Fruit fly (Drosophila melanogaster): ENCODE results near the gene CG13606.
A peak's percentile ranks its signal among the peaks of the same experiment; 100 is the strongest.

The CG13606 gene

DNA sequence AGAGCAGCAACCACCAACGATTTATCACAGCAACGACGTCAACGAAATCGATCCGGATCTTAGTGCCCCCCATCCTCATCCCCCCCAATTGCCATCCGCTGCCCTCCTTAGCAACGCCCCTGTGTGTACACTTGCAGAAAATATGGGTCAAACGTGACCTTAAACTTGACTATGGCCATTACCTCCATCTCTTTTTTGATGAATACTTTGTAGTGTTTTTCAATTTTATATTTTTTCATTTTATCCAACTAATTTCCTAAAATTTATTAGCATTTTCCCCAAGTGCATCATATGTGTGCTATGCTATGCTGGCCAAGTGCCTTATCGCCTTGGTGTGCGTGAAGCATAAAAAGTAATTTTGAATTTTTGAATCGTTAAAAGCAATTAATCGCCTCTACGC, 29.5 kb upstream of the CG13606 start (continued):
- TF ChIP-seq CG13424 (tag; optimal IDR thresholded peaks at IDR 0.05), result peak; percentile 33
- peak; percentile 81 for TF ChIP-seq nom (GFP tag; optimal IDR thresholded peaks at IDR 0.05)

DNA sequence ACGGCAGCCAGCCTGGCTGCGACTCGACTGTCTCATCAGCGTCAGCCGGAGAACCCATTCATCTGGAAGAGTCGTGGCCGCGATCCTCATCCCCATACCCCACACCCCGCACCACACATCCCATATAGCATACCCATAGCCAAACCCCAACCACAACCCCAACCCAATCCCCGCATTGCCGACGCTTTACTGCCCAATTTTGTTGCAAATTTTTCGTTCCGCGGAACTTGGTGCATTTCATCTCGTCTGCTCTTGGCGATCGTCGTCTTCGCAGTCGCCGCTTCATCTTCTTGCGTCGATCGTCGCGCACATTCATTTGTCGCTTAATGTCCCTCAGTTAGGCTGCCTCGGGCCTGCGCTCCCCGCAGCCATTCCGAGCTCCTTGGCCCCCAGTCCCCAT, 29.1 kb upstream of the CG13606 start:
- no peak for TF ChIP-seq luna (GFP tag; optimal IDR thresholded peaks at IDR 0.05)
- TF ChIP-seq Ets65A (GFP tag), result peak; percentile 57

DNA sequence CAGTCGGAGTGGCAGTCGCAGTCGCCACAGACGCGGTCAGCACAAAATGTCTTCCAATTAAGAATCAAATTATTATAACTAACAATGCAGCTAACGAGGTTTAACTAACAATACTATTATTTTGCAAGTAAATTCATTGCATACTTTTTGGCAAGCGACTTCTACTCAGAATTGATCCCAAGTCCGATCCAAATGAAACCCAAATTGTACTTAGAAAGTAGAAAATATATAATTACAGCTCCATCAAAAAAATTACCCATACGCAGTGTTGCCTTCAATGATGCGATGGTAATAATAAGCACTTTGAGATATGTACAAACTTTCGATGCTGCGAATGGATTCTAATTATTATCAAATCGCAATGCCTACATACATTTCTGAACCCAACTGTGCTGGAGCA, 28.6 kb upstream of the CG13606 start:
- TF ChIP-seq Optix (GFP tag; IDR thresholded peaks at IDR 0.05) (no peak), bsh (GFP tag; optimal IDR thresholded peaks at IDR 0.05) (peak in 1 of 2 experiments; percentile 48), Drgx (GFP tag; IDR thresholded peaks at IDR 0.05) (peak; percentile 31; the same call in 1 of the 2 replicates), CG6765 (GFP tag; optimal IDR thresholded peaks at IDR 0.05) (no peak)

DNA sequence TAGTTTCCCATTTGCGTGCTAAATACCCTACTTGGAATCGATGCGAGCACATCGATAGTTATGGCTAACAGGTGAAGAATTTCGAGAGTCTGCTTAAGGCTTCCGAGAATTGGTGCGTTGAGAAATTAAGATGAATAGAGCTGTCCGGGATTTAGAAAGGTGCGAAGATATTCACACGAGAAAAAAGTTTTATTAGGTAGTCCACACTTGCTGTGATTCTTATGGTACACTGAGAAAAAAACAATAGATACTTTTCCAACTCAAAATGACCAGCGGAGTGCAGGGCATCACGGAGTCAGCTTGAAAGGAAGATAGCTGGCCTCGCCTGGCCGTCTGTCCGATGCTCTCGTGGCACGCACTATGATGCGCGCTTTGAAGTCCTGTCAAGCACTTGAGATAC, 27.9 kb upstream of the CG13606 start:
- TF ChIP-seq sens (GFP tag) (no peak), CG1529 (GFP tag; optimal IDR thresholded peaks at IDR 0.05) (no peak), tup (GFP tag; optimal IDR thresholded peaks at IDR 0.05) (no peak), CG10543 (GFP tag; optimal IDR thresholded peaks at IDR 0.05) (no peak), Sox100B (GFP tag; optimal IDR thresholded peaks at IDR 0.05) (no peak), bsh (GFP tag; optimal IDR thresholded peaks at IDR 0.05) (peak in 1 of 2 experiments; percentile 86), CG11247 (GFP tag; IDR thresholded peaks at IDR 0.05) (no peak), gfzf (GFP tag; optimal IDR thresholded peaks at IDR 0.05) (no peak), dysf (GFP tag; IDR thresholded peaks at IDR 0.05) (no peak), amos (GFP tag; IDR thresholded peaks at IDR 0.05; ENCODE audit: partially characterized antibody) (no peak), maf-S (GFP tag; optimal IDR thresholded peaks at IDR 0.05) (no peak), CG5953 (GFP tag; IDR thresholded peaks at IDR 0.05) (no peak), CG2120 (GFP tag; optimal IDR thresholded peaks at IDR 0.05) (no peak), Med (GFP tag) (peak; percentile 7), crp (GFP tag; optimal IDR thresholded peaks at IDR 0.05) (no peak), CG3847 (GFP tag; IDR thresholded peaks at IDR 0.05) (no peak), Hsf (GFP tag; optimal IDR thresholded peaks at IDR 0.05) (no peak), hbn (GFP tag; IDR thresholded peaks at IDR 0.05; ENCODE audit: partially characterized antibody) (no peak), CG10274 (GFP tag; optimal IDR thresholded peaks at IDR 0.05) (peak; percentile 58)

DNA sequence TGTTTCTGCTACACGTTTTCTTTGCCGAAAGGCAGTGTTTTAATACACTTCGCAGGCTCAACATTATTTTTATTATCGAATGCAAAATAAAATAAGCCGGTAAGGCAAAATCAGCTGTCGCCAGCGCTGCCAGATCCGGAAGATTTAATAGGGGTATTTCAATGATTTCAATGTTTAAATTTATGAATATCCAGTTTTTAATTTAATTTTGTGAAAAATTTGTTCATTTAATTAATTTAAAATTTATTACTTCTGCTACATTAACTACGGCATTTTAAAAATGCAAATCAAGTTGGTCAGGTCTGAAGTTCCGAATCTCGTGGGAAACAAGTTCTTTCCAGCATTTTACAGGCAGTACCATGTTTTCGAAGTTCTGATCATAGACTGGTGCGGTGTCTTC, 23.6 kb upstream of the CG13606 start, which contains the start of gene Slimp:
Gene Slimp, minus strand, starts transcription at position 130 of the 400 bp plus-strand sequence.
- no peak for TF ChIP-seq CG9932 (GFP tag; IDR thresholded peaks at IDR 0.05)
- TF ChIP-seq CG13296 (GFP tag; optimal IDR thresholded peaks at IDR 0.05), result peak; percentile 21
- TF ChIP-seq Xbp1 (GFP tag; optimal IDR thresholded peaks at IDR 0.05), result peak; percentile 5
- no peak for TF ChIP-seq CG10431 (GFP tag; optimal IDR thresholded peaks at IDR 0.05)
- TF ChIP-seq pho (GFP tag; optimal IDR thresholded peaks at IDR 0.05), result no peak
- TF ChIP-seq gem (tag; optimal IDR thresholded peaks at IDR 0.05), result peak; percentile 49
- TF ChIP-seq CG10267 (tag; optimal IDR thresholded peaks at IDR 0.05), result peak; percentile 21
- TF ChIP-seq CG32772 (GFP tag; IDR thresholded peaks at IDR 0.05), result no peak
- peak; percentile 98 for TF ChIP-seq wek (GFP tag; optimal IDR thresholded peaks at IDR 0.05)
- TF ChIP-seq NC2α (GFP tag; optimal IDR thresholded peaks at IDR 0.05), result no peak
- peak; percentile 6 for TF ChIP-seq Blimp-1 (GFP tag; optimal IDR thresholded peaks at IDR 0.05)
- TF ChIP-seq CG11723 (GFP tag; optimal IDR thresholded peaks at IDR 0.05), result no peak
- peak; percentile 2 for TF ChIP-seq CG17359 (tag; optimal IDR thresholded peaks at IDR 0.05)
- peak; percentile 9 for TF ChIP-seq HmgZ (tag; optimal IDR thresholded peaks at IDR 0.05)
- peak; percentile 48 for TF ChIP-seq D19A (tag; optimal IDR thresholded peaks at IDR 0.05)
- peak; percentile 31 for TF ChIP-seq CG14710 (tag; optimal IDR thresholded peaks at IDR 0.05)
- TF ChIP-seq mam (GFP tag; optimal IDR thresholded peaks at IDR 0.05), result no peak
- peak; percentile 39 for TF ChIP-seq CG13287 (GFP tag; IDR thresholded peaks at IDR 0.05; ENCODE audit: partially characterized antibody)
- 0 out of 2 replicates have a peak, but pooled peaks have one; percentile 24 for TF ChIP-seq CG31441 (GFP tag; IDR thresholded peaks at IDR 0.05)
- TF ChIP-seq PHDP (tag; optimal IDR thresholded peaks at IDR 0.05), result peak; percentile 2

All from whole organism, embryonic.